Fruit fly (Drosophila melanogaster) whole organism, embryonic: Measurements from ENCODE around the gene CG18596.

Experiments
- Bgb ChIP-seq: fragments of 200-800 bp; sonication (Bioruptor generic); IDR thresholded peaks from 2 replicates; pipeline ENCODE4 v1.3.6; 2022; ENCODE audit warnings: missing biosample characterization, missing genetic modification characterization; ENCODE audit not compliant: partially characterized antibody
- CG10979 ChIP-seq: fragments of 200-800 bp; sonication (Bioruptor generic); optimal IDR thresholded peaks from 2 replicates; lab custom pipeline; 2018; ENCODE audit warnings: missing biosample characterization, mild to moderate bottlenecking, missing genetic modification characterization, moderate library complexity
- CG11085 ChIP-seq: fragments of 200-800 bp; sonication (Bioruptor generic); IDR thresholded peaks from 2 replicates; pipeline ENCODE4 v1.3.6; 2022; ENCODE audit warnings: missing biosample characterization, missing genetic modification characterization
- CG11504 ChIP-seq: fragments of 200-800 bp; sonication (Bioruptor generic); optimal IDR thresholded peaks from 3 replicates; lab custom pipeline; 2019; ENCODE audit warnings: missing biosample characterization, mild to moderate bottlenecking, missing genetic modification characterization, moderate library complexity
- CG12391 ChIP-seq: fragments of 200-800 bp; sonication (Bioruptor generic); optimal IDR thresholded peaks from 3 replicates; lab custom pipeline; 2018; ENCODE audit warnings: missing biosample characterization, mild to moderate bottlenecking, missing genetic modification characterization, moderate library complexity
- CG13287 ChIP-seq: fragments of 200-800 bp; sonication (Bioruptor generic); IDR thresholded peaks from 2 replicates; pipeline ENCODE4 v1.3.6; 2022; ENCODE audit warnings: missing biosample characterization, missing genetic modification characterization; ENCODE audit not compliant: partially characterized antibody
- CG13624 ChIP-seq: fragments of 200-800 bp; sonication (Bioruptor generic); optimal IDR thresholded peaks from 2 replicates; lab custom pipeline; 2016; ENCODE audit warnings: missing biosample characterization, missing genetic modification characterization
- CG14441 ChIP-seq: fragments of 200-800 bp; sonication (Bioruptor generic); IDR thresholded peaks from 2 replicates; pipeline ENCODE4 v1.3.6; 2022; ENCODE audit warnings: missing biosample characterization, missing genetic modification characterization
- CG14860 ChIP-seq: fragments of 200-800 bp; sonication (Bioruptor generic); IDR thresholded peaks from 3 replicates; pipeline ENCODE4 v1.3.6; 2022; ENCODE audit warnings: missing biosample characterization, missing genetic modification characterization; ENCODE audit not compliant: partially characterized antibody
- CG1529 ChIP-seq: fragments of 200-800 bp; sonication (Bioruptor generic); optimal IDR thresholded peaks from 3 replicates; lab custom pipeline; 2018; ENCODE audit warnings: missing biosample characterization, missing genetic modification characterization
- CG1603 ChIP-seq: fragments of 200-800 bp; sonication (Bioruptor generic); optimal IDR thresholded peaks from 2 replicates; lab custom pipeline; 2019; ENCODE audit warnings: missing biosample characterization, mild to moderate bottlenecking, missing genetic modification characterization, moderate library complexity
- CG1832 ChIP-seq: fragments of 200-800 bp; sonication (Bioruptor generic); optimal IDR thresholded peaks from 2 replicates; lab custom pipeline; 2017; ENCODE audit warnings: missing biosample characterization, mild to moderate bottlenecking, missing genetic modification characterization, inconsistent platforms
- CG31441 ChIP-seq: fragments of 200-800 bp; sonication (Bioruptor generic); IDR thresholded peaks from 2 replicates; pipeline ENCODE4 v1.3.6; 2022; ENCODE audit warnings: missing biosample characterization, missing genetic modification characterization
- CG3995 ChIP-seq: fragments of 200-800 bp; sonication (Bioruptor generic); optimal IDR thresholded peaks from 3 replicates; lab custom pipeline; 2016; ENCODE audit warnings: missing biosample characterization, missing genetic modification characterization
- CG43689 ChIP-seq: fragments of 200-800 bp; sonication (Bioruptor generic); IDR thresholded peaks from 2 replicates; pipeline ENCODE4 v1.3.6; 2022; ENCODE audit warnings: missing biosample characterization, missing genetic modification characterization
- CG4617 ChIP-seq: fragments of 200-800 bp; sonication (Bioruptor generic); optimal IDR thresholded peaks from 3 replicates; lab custom pipeline; 2016; ENCODE audit warnings: missing biosample characterization, missing genetic modification characterization, borderline replicate concordance
- CG6689 ChIP-seq: fragments of 200-800 bp; sonication (Bioruptor generic); IDR thresholded peaks from 2 replicates; pipeline ENCODE4 v1.3.6; 2022; ENCODE audit warnings: missing biosample characterization, missing genetic modification characterization
- CG8765 ChIP-seq: fragments of 200-800 bp; sonication (Bioruptor generic); IDR thresholded peaks from 2 replicates; pipeline ENCODE4 v1.3.6; 2022; ENCODE audit warnings: missing biosample characterization, missing genetic modification characterization
- CG8944 ChIP-seq: fragments of 200-800 bp; sonication (Bioruptor generic); optimal IDR thresholded peaks from 3 replicates; lab custom pipeline; 2016; ENCODE audit warnings: missing biosample characterization, missing genetic modification characterization
- CkIIα-i1 ChIP-seq: fragments of 200-800 bp; sonication (Bioruptor generic); IDR thresholded peaks from 2 replicates; pipeline ENCODE4 v1.3.6; 2022; ENCODE audit warnings: missing biosample characterization, missing genetic modification characterization
- Dip2 ChIP-seq: fragments of 200-800 bp; sonication (Bioruptor generic); IDR thresholded peaks from 2 replicates; pipeline ENCODE4 v1.3.6; 2022; ENCODE audit warnings: missing biosample characterization, missing genetic modification characterization
- Doc2 ChIP-seq: fragments of 200-800 bp; sonication (Bioruptor generic); IDR thresholded peaks from 2 replicates; pipeline ENCODE4 v1.3.6; 2022; ENCODE audit warnings: missing biosample characterization, missing genetic modification characterization
- HLH54F ChIP-seq: fragments of 200-800 bp; sonication (Bioruptor generic); optimal IDR thresholded peaks from 3 replicates; lab custom pipeline; 2016; ENCODE audit warnings: missing biosample characterization, missing genetic modification characterization
- Hmx ChIP-seq: fragments of 200-800 bp; sonication (Bioruptor generic); optimal IDR thresholded peaks from 2 replicates; lab custom pipeline; 2016; ENCODE audit warnings: missing biosample characterization, missing genetic modification characterization
- Lim3 ChIP-seq: fragments of 200-800 bp; sonication (Bioruptor generic); IDR thresholded peaks from 2 replicates; pipeline ENCODE4 v1.3.6; 2022; ENCODE audit warnings: missing biosample characterization, missing genetic modification characterization
- Lpt ChIP-seq: fragments of >200 bp; optimal IDR thresholded peaks from 2 replicates; lab custom pipeline; 2018; ENCODE audit warnings: missing biosample characterization, missing genetic modification characterization
- Sin3A ChIP-seq: fragments of >200 bp; optimal IDR thresholded peaks from 2 replicates; lab custom pipeline; 2018
- Xbp1 ChIP-seq: fragments of 200-800 bp; sonication (Bioruptor generic); optimal IDR thresholded peaks from 3 replicates; lab custom pipeline; 2016; ENCODE audit warnings: missing biosample characterization, mild to moderate bottlenecking, missing genetic modification characterization
- bsh ChIP-seq, 2 experiments: fragments of 200-800 bp; sonication (Bioruptor generic); optimal IDR thresholded peaks; 2 replicates each; lab custom pipeline; 2017 to 2018; ENCODE audit warnings: mild to moderate bottlenecking in 2 of 2, missing biosample characterization in 2 of 2, missing genetic modification characterization in 2 of 2, moderate library complexity in 1 of 2
- btn ChIP-seq: fragments of 200-800 bp; sonication (Bioruptor generic); optimal IDR thresholded peaks from 2 replicates; lab custom pipeline; 2016; ENCODE audit warnings: missing biosample characterization, missing genetic modification characterization
- ewg ChIP-seq: fragments of 200-800 bp; sonication (Bioruptor generic); optimal IDR thresholded peaks from 3 replicates; lab custom pipeline; 2017; ENCODE audit warnings: mild to moderate bottlenecking, missing biosample characterization, missing genetic modification reagents, missing genetic modification characterization
- ftz-f1 ChIP-seq: fragments of 200-800 bp; sonication (Bioruptor generic); optimal IDR thresholded peaks from 2 replicates; lab custom pipeline; 2016; ENCODE audit warnings: missing biosample characterization, missing genetic modification characterization
- fu2 ChIP-seq: fragments of 200-800 bp; sonication (Bioruptor generic); optimal IDR thresholded peaks from 2 replicates; lab custom pipeline; 2016; ENCODE audit warnings: missing biosample characterization, missing genetic modification characterization
- gt ChIP-seq: fragments of 200-800 bp; sonication (Bioruptor generic); IDR thresholded peaks from 2 replicates; pipeline ENCODE4 v1.3.6; 2022; ENCODE audit warnings: missing biosample characterization, missing genetic modification characterization
- hkb ChIP-seq, 2 experiments: fragments of 200-800 bp in 1 of 2; fragments of >200 bp in 1 of 2; sonication (Bioruptor generic) in 1 of 2; IDR thresholded peaks in 1 of 2; optimal IDR thresholded peaks in 1 of 2; 2 replicates each; pipeline versions ENCODE4 v1.3.6 to Lab custom; 2017 to 2022; ENCODE audit warnings: missing biosample characterization in 1 of 2, missing genetic modification characterization in 1 of 2
- hth ChIP-seq: fragments of >200 bp; optimal IDR thresholded peaks from 2 replicates; lab custom pipeline; 2017; ENCODE audit warnings: inconsistent platforms
- inv ChIP-seq: fragments of 200-800 bp; sonication (Bioruptor generic); IDR thresholded peaks from 2 replicates; pipeline ENCODE4 v1.3.6; 2022; ENCODE audit warnings: missing biosample characterization, missing genetic modification characterization; ENCODE audit not compliant: partially characterized antibody
- jigr1 ChIP-seq: fragments of 200-800 bp; sonication (Bioruptor generic); IDR thresholded peaks from 3 replicates; pipeline ENCODE4 v1.3.6; 2022; ENCODE audit warnings: missing biosample characterization, missing genetic modification characterization
- jumu ChIP-seq: fragments of 200-800 bp; sonication (Bioruptor generic); optimal IDR thresholded peaks from 3 replicates; lab custom pipeline; 2016; ENCODE audit warnings: missing biosample characterization, missing genetic modification characterization
- mld ChIP-seq: fragments of 200-800 bp; sonication (Bioruptor generic); IDR thresholded peaks from 3 replicates; pipeline ENCODE4 v1.3.6; 2022; ENCODE audit warnings: missing biosample characterization, missing genetic modification characterization; ENCODE audit not compliant: partially characterized antibody
- onecut ChIP-seq: fragments of 200-800 bp; sonication (Bioruptor generic); IDR thresholded peaks from 2 replicates; pipeline ENCODE4 v1.3.6; 2022; ENCODE audit warnings: missing biosample characterization, missing genetic modification characterization
- phol ChIP-seq: fragments of 200-800 bp; sonication (Bioruptor generic); optimal IDR thresholded peaks from 3 replicates; lab custom pipeline; 2018; ENCODE audit warnings: missing biosample characterization, mild to moderate bottlenecking, missing genetic modification characterization, moderate library complexity
- row ChIP-seq: fragments of 200-800 bp; sonication (Bioruptor generic); IDR thresholded peaks from 3 replicates; pipeline ENCODE4 v1.3.6; 2022; ENCODE audit warnings: missing biosample characterization, missing genetic modification characterization
- sr ChIP-seq: fragments of 200-800 bp; sonication (Bioruptor generic); IDR thresholded peaks from 3 replicates; pipeline ENCODE4 v1.3.6; 2022; ENCODE audit warnings: missing biosample characterization, missing genetic modification characterization
- sug ChIP-seq: fragments of 200-800 bp; optimal IDR thresholded peaks from 2 replicates; lab custom pipeline; 2019; ENCODE audit warnings: missing biosample characterization, mild to moderate bottlenecking, missing genetic modification characterization, moderate library complexity
- tap ChIP-seq: fragments of 200-800 bp; optimal IDR thresholded peaks from 3 replicates; lab custom pipeline; 2019; ENCODE audit warnings: missing biosample characterization, mild to moderate bottlenecking, missing genetic modification characterization, moderate library complexity
- tgo ChIP-seq: fragments of 200-800 bp; sonication (Bioruptor generic); IDR thresholded peaks from 3 replicates; pipeline ENCODE4 v1.3.6; 2022; ENCODE audit warnings: missing biosample characterization, missing genetic modification characterization
- tup ChIP-seq: fragments of 200-800 bp; sonication (Bioruptor generic); optimal IDR thresholded peaks from 2 replicates; lab custom pipeline; 2016; ENCODE audit warnings: missing biosample characterization, mild to moderate bottlenecking, missing genetic modification characterization, moderate library complexity
- vfl ChIP-seq: fragments of 200-800 bp; sonication (Bioruptor generic); optimal IDR thresholded peaks from 2 replicates; lab custom pipeline; 2016; ENCODE audit warnings: missing biosample characterization, missing genetic modification characterization

The CG18596 gene

DNA sequence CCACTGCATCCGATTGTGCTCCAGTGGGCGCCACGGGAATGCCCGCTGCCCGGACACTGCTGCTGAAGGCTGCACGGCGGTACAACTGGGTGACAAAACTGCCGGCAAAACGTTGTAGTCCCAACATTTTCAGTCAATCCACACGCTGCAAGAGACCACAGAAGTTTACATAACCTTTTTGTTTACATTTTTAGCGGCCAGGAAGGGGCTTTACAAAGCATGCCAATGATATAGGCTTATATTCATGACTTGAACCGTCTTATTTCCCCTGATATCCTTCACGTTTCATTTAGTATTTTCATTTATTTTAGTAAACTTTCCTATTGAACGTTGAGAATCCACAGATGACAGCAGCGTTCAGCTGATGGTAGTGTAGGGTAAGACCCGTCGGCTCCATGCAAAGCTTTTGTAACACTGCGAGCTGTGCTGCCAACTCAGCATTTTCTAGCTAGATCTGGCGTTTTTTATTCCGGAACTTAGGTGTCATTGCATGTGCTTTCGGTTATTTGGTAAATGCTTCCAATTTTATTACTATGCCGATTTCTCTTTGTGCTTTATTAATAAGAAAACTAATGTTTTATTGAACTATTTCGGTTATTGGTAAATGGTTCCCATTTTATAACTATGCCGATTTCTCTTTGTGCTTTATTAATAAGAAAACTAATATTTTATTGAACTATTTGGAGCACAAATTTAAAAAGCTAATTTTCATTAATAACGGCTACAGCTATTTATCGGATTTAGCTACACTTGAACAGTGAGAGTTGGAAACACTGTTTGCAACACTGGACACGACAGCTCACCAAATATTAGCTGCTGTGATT is 35.0 kb downstream of the CG18596 start, which contains the start of the genes CG13850 and lqfR (continued):
- TF ChIP-seq hkb (optimal IDR thresholded peaks at IDR 0.05; lab: Kevin White, UChicago) (peak; percentile 52), hkb (GFP tag; IDR thresholded peaks at IDR 0.05; lab: Robert Waterston, UW) (no peak), tup (peak; percentile 48), phol (peak; percentile 75), CG11504 (tag; lab: Kevin White, UChicago) (no peak), CG8765 (GFP tag; lab: Robert Waterston, UW) (no peak), btn (GFP tag; lab: Kevin White, UChicago) (no peak), Lim3 (no peak), Xbp1 (GFP tag; lab: Kevin White, UChicago) (peak; percentile 84), CkIIα-i1 (GFP tag; lab: Robert Waterston, UW) (no peak), CG11085 (GFP tag; lab: Robert Waterston, UW) (peak; percentile 40; the same call in 1 of the 2 replicates), vfl (GFP tag; lab: Kevin White, UChicago) (peak; percentile 73), CG13624 (GFP tag; lab: Kevin White, UChicago) (peak; percentile 81), ewg (GFP tag; lab: Kevin White, UChicago) (peak; percentile 65), CG10979 (tag; lab: Kevin White, UChicago) (peak; percentile 55), CG1832 (GFP tag; lab: Kevin White, UChicago) (no peak), bsh (GFP tag; optimal IDR thresholded peaks at IDR 0.05; lab: Kevin White, UChicago) (peak in 1 of 2 experiments; percentile 38), mld (no peak), CG4617 (GFP tag; lab: Kevin White, UChicago) (peak; percentile 40), CG6689 (GFP tag; lab: Robert Waterston, UW) (peak; percentile 55), CG12391 (tag; lab: Kevin White, UChicago) (peak; percentile 80), tap (tag; lab: Kevin White, UChicago) (no peak), Hmx (GFP tag; lab: Kevin White, UChicago) (peak; percentile 53), ftz-f1 (peak; percentile 12), CG13287 (GFP tag; lab: Robert Waterston, UW) (no peak), CG3995 (GFP tag; lab: Kevin White, UChicago) (peak; percentile 69), hth (lab: Kevin White, UChicago) (no peak), jumu (GFP tag; lab: Kevin White, UChicago) (peak; percentile 81), CG1603 (tag; lab: Kevin White, UChicago) (peak; percentile 3), CG1529 (GFP tag; lab: Kevin White, UChicago) (peak; percentile 44), gt (GFP tag; lab: Robert Waterston, UW) (no peak), HLH54F (GFP tag; lab: Kevin White, UChicago) (peak; percentile 90), CG43689 (GFP tag; lab: Robert Waterston, UW) (no peak; the same call in 1 of the 2 replicates), Dip2 (GFP tag; lab: Robert Waterston, UW) (no peak), CG8944 (peak; percentile 72), inv (GFP tag; lab: Robert Waterston, UW) (no peak), sr (GFP tag; lab: Robert Waterston, UW) (no peak), onecut (peak; percentile 41; the same call in 1 of the 2 replicates), sug (peak; percentile 77), Doc2 (GFP tag; lab: Robert Waterston, UW) (no peak), jigr1 (GFP tag; lab: Robert Waterston, UW) (no peak), Lpt (no peak), Bgb (no peak), CG31441 (GFP tag; lab: Robert Waterston, UW) (peak; percentile 52; the same call in 1 of the 2 replicates), tgo (peak; percentile 57; the same call in 2 of the 3 replicates), row (peak; percentile 90), fu2 (GFP tag; lab: Kevin White, UChicago) (peak; percentile 76), CG14860 (no peak), CG14441 (GFP tag; lab: Robert Waterston, UW) (peak; percentile 43; the same call in 1 of the 2 replicates), Sin3A (lab: Kevin White, UChicago) (peak; percentile 80)
